Worm (Caenorhabditis elegans) whole organism, L4 larva: Measurements from ENCODE around the gene ceh-54.

Source experiments
- F10B5.3 ChIP-seq: sonication (generic microtip); optimal IDR thresholded peaks from 2 replicates; lab custom pipeline; 2016; ENCODE audit warnings: mild to moderate bottlenecking, missing genetic modification characterization, missing compliant biosample characterization
- F26F4.8 ChIP-seq: fragments of 200-800 bp; sonication (Bioruptor generic); conservative IDR thresholded peaks from 2 replicates; pipeline ENCODE4 v1.3.6; 2022; ENCODE audit warnings: missing genetic modification characterization, missing compliant biosample characterization
- F44E2.7 ChIP-seq: fragments of 200-800 bp; sonication (Bioruptor generic); IDR thresholded peaks from 2 replicates; pipeline ENCODE4 v2.1.2; 2022; ENCODE audit warnings: missing genetic modification characterization, missing compliant biosample characterization
- F49E8.2 ChIP-seq: sonication (generic microtip); optimal IDR thresholded peaks from 2 replicates; lab custom pipeline; 2016; ENCODE audit warnings: missing compliant biosample characterization, mild to moderate bottlenecking, missing genetic modification characterization, borderline replicate concordance
- T20F7.1 ChIP-seq: fragments of 200-800 bp; sonication (Bioruptor generic); optimal IDR thresholded peaks from 2 replicates; lab custom pipeline; 2018; ENCODE audit warnings: mild to moderate bottlenecking, missing genetic modification characterization, missing compliant biosample characterization
- T26A8.4 ChIP-seq: fragments of 200-800 bp; sonication (Bioruptor generic); IDR thresholded peaks from 2 replicates; pipeline ENCODE4 v1.3.6; 2022; ENCODE audit warnings: missing genetic modification characterization, missing compliant biosample characterization
- Y48G9A.11 ChIP-seq: fragments of 200-800 bp; sonication (Bioruptor generic); IDR thresholded peaks from 2 replicates; pipeline ENCODE4 v1.3.6; 2022; ENCODE audit warnings: missing genetic modification reagents, missing genetic modification characterization, missing compliant biosample characterization
- Y75B8A.6 ChIP-seq: fragments of 200-800 bp; sonication (Bioruptor generic); IDR thresholded peaks from 2 replicates; pipeline ENCODE4 v1.3.6; 2022; ENCODE audit warnings: missing genetic modification reagents, missing genetic modification characterization, missing compliant biosample characterization
- aha-1 ChIP-seq: fragments of 150-350 bp; peaks from one replicate; lab custom pipeline; 2014; ENCODE audit warnings: missing biosample characterization, missing genetic modification characterization
- aly-2 ChIP-seq: sonication (generic microtip); optimal IDR thresholded peaks from 2 replicates; lab custom pipeline; 2018; ENCODE audit warnings: missing biosample characterization, missing genetic modification characterization
- ceh-20 ChIP-seq: fragments of 200-800 bp; sonication (Bioruptor generic); IDR thresholded peaks from 2 replicates; pipeline ENCODE4 v1.3.6; 2022; ENCODE audit warnings: missing genetic modification reagents, missing genetic modification characterization, missing compliant biosample characterization
- ceh-44 ChIP-seq: fragments of 200-800 bp; sonication (Bioruptor generic); IDR thresholded peaks from 2 replicates; pipeline ENCODE4 v1.3.6; 2022; ENCODE audit warnings: missing genetic modification reagents, missing genetic modification characterization, missing compliant biosample characterization
- ceh-62 ChIP-seq: sonication (generic microtip); optimal IDR thresholded peaks from 2 replicates; lab custom pipeline; 2017; ENCODE audit warnings: missing biosample characterization, missing genetic modification characterization
- ceh-82 ChIP-seq: sonication (generic microtip); optimal IDR thresholded peaks from 2 replicates; lab custom pipeline; 2017; ENCODE audit warnings: missing biosample characterization, missing genetic modification characterization
- cey-2 ChIP-seq: sonication (generic microtip); optimal IDR thresholded peaks from 3 replicates; lab custom pipeline; 2017; ENCODE audit warnings: missing genetic modification characterization, mild to moderate bottlenecking, missing compliant biosample characterization, antibody characterized with exemption, borderline replicate concordance; ENCODE audit not compliant: insufficient read depth
- ctbp-1 ChIP-seq: fragments of 200-800 bp; sonication (Bioruptor generic); IDR thresholded peaks from 2 replicates; pipeline ENCODE4 v1.3.6; 2022; ENCODE audit warnings: missing genetic modification reagents, missing genetic modification characterization, missing compliant biosample characterization
- daf-16 ChIP-seq, 3 experiments: sonication (generic microtip); optimal IDR thresholded peaks; 2 replicates each; lab custom pipeline; 2016 to 2017; ENCODE audit warnings: missing genetic modification characterization in 3 of 3, missing genetic modification reagents in 3 of 3, mild to moderate bottlenecking in 2 of 3, missing compliant biosample characterization in 2 of 3, missing biosample characterization in 1 of 3, moderate library complexity in 1 of 3
- daf-19 ChIP-seq: fragments of 200-800 bp; sonication (Bioruptor generic); conservative IDR thresholded peaks from 2 replicates; pipeline ENCODE4 v1.3.6; 2022; ENCODE audit warnings: missing genetic modification characterization, missing compliant biosample characterization
- daf-8 ChIP-seq: fragments of 200-800 bp; sonication (Bioruptor generic); IDR thresholded peaks from 2 replicates; pipeline ENCODE4 v1.3.6; 2022; ENCODE audit warnings: missing genetic modification characterization, missing compliant biosample characterization
- dmd-8 ChIP-seq: fragments of 200-800 bp; sonication (Bioruptor generic); IDR thresholded peaks from 2 replicates; pipeline ENCODE4 v1.3.6; 2022; ENCODE audit warnings: missing genetic modification characterization, missing compliant biosample characterization
- dpl-1 ChIP-seq: fragments of 150-350 bp; optimal IDR thresholded peaks from 2 replicates; lab custom pipeline; 2014; ENCODE audit warnings: missing biosample characterization, missing genetic modification reagents, missing genetic modification characterization
- duxl-1 ChIP-seq: sonication (generic microtip); optimal IDR thresholded peaks from 2 replicates; lab custom pipeline; 2016; ENCODE audit warnings: mild to moderate bottlenecking, missing genetic modification characterization, moderate library complexity, missing compliant biosample characterization; ENCODE audit not compliant: poor library complexity
- egl-27 ChIP-seq: sonication (generic microtip); optimal IDR thresholded peaks from 3 replicates; lab custom pipeline; 2017; ENCODE audit warnings: missing biosample characterization, missing genetic modification reagents, missing genetic modification characterization
- hif-1 ChIP-seq, 2 experiments: sonication (generic microtip); optimal IDR thresholded peaks; 2 replicates each; lab custom pipeline; 2016 to 2017; ENCODE audit warnings: missing compliant biosample characterization in 2 of 2, missing genetic modification characterization in 2 of 2, missing genetic modification reagents in 2 of 2, missing genotype in 2 of 2, mild to moderate bottlenecking in 1 of 2
- hlh-30 ChIP-seq: sonication (generic microtip); optimal IDR thresholded peaks from 2 replicates; lab custom pipeline; 2017; ENCODE audit warnings: antibody characterized with exemption, mild to moderate bottlenecking, missing genetic modification characterization, missing compliant biosample characterization; ENCODE audit not compliant: insufficient read depth
- hmg-1.1 ChIP-seq: fragments of 200-800 bp; sonication (Bioruptor generic); IDR thresholded peaks from 2 replicates; pipeline ENCODE4 v1.3.6; 2022; ENCODE audit warnings: missing genetic modification reagents, missing genetic modification characterization, missing compliant biosample characterization
- jun-1 ChIP-seq: fragments of 150-350 bp; optimal IDR thresholded peaks from 2 replicates; lab custom pipeline; 2014; ENCODE audit warnings: missing biosample characterization, missing genetic modification reagents, missing genetic modification characterization
- lim-7 ChIP-seq: fragments of 200-800 bp; sonication (Bioruptor generic); IDR thresholded peaks from 2 replicates; pipeline ENCODE4 v1.3.6; 2022; ENCODE audit warnings: missing genetic modification characterization, missing compliant biosample characterization
- lin-13 ChIP-seq: fragments of 150-350 bp; optimal IDR thresholded peaks from 2 replicates; lab custom pipeline; 2014; ENCODE audit warnings: missing biosample characterization, missing genetic modification reagents, missing genetic modification characterization
- lin-15B ChIP-seq: fragments of 150-350 bp; sonication (generic microtip); optimal IDR thresholded peaks from 3 replicates; lab custom pipeline; 2014; ENCODE audit warnings: missing biosample characterization, missing genetic modification characterization
- lin-39 ChIP-seq: fragments of 150-350 bp; optimal IDR thresholded peaks from 2 replicates; lab custom pipeline; 2014; ENCODE audit warnings: missing biosample characterization, missing genetic modification reagents, missing genetic modification characterization
- madf-5 ChIP-seq, 2 experiments: fragments of 200-800 bp; sonication (Bioruptor generic); IDR thresholded peaks; 2 replicates each; pipeline ENCODE4 v1.3.6; 2022; ENCODE audit warnings: missing compliant biosample characterization in 2 of 2, missing genetic modification characterization in 2 of 2
- mdl-1 ChIP-seq, 2 experiments: fragments of 150-350 bp in 1 of 2; sonication (generic microtip) in 1 of 2; optimal IDR thresholded peaks; 2 replicates each; lab custom pipeline; 2014 to 2017; ENCODE audit warnings: missing biosample characterization in 2 of 2, missing genetic modification characterization in 2 of 2
- mdt-29 ChIP-seq: fragments of 200-800 bp; sonication (Bioruptor generic); IDR thresholded peaks from 2 replicates; pipeline ENCODE4 v1.3.6; 2022; ENCODE audit warnings: missing genetic modification reagents, missing genetic modification characterization, missing compliant biosample characterization
- nhr-237 ChIP-seq: sonication (generic microtip); optimal IDR thresholded peaks from 2 replicates; lab custom pipeline; 2017; ENCODE audit warnings: missing biosample characterization, missing genetic modification characterization
- nhr-25 ChIP-seq: sonication (generic microtip); optimal IDR thresholded peaks from 2 replicates; lab custom pipeline; 2017; ENCODE audit warnings: missing genetic modification characterization, mild to moderate bottlenecking, missing compliant biosample characterization, antibody characterized with exemption, moderate library complexity, borderline replicate concordance; ENCODE audit not compliant: insufficient read depth
- nhr-41 ChIP-seq: fragments of 200-800 bp; sonication (Bioruptor generic); IDR thresholded peaks from 2 replicates; pipeline ENCODE4 v1.3.6; 2022; ENCODE audit warnings: missing genetic modification reagents, missing genetic modification characterization, missing compliant biosample characterization
- nhr-6 ChIP-seq: fragments of 150-350 bp; optimal IDR thresholded peaks from 2 replicates; lab custom pipeline; 2014; ENCODE audit warnings: missing biosample characterization, missing genetic modification characterization
- pha-4 ChIP-seq, 2 experiments: fragments of 150-350 bp in 1 of 2; fragments of 200-800 bp in 1 of 2; sonication (Bioruptor generic) in 1 of 2; IDR thresholded peaks in 1 of 2; optimal IDR thresholded peaks in 1 of 2; 2 replicates each; pipeline versions ENCODE4 v1.3.6 to Lab custom; 2014 to 2022; ENCODE audit warnings: missing genetic modification characterization in 2 of 2, missing genetic modification reagents in 2 of 2, missing biosample characterization in 1 of 2, missing compliant biosample characterization in 1 of 2
- php-3 ChIP-seq: fragments of 200-800 bp; sonication (Bioruptor generic); IDR thresholded peaks from 2 replicates; pipeline ENCODE4 v1.3.6; 2022; ENCODE audit warnings: missing genetic modification reagents, missing genetic modification characterization, missing compliant biosample characterization
- snpc-1.2 ChIP-seq: fragments of 200-800 bp; sonication (Bioruptor generic); IDR thresholded peaks from 2 replicates; pipeline ENCODE4 v1.3.6; 2022; ENCODE audit warnings: missing genetic modification reagents, missing genetic modification characterization, missing compliant biosample characterization
- snpc-4 ChIP-seq: fragments of 150-350 bp; optimal IDR thresholded peaks from 2 replicates; lab custom pipeline; 2014; ENCODE audit warnings: missing biosample characterization, missing genetic modification characterization
- spr-3 ChIP-seq: fragments of 200-800 bp; sonication (Bioruptor generic); optimal IDR thresholded peaks from 2 replicates; lab custom pipeline; 2018; ENCODE audit warnings: mild to moderate bottlenecking, missing genetic modification characterization, missing compliant biosample characterization
- unc-39 ChIP-seq: sonication (generic microtip); optimal IDR thresholded peaks from 2 replicates; lab custom pipeline; 2017; ENCODE audit warnings: missing biosample characterization, missing genetic modification characterization
- unc-62 ChIP-seq, 3 experiments: fragments of 150-350 bp in 1 of 3; sonication (generic microtip); optimal IDR thresholded peaks in 2 of 3; peaks in 1 of 3; 1 replicate in 1 of 3; 2 replicates in 2 of 3; lab custom pipeline; 2014 to 2017; ENCODE audit warnings: missing biosample characterization in 3 of 3, missing genetic modification characterization in 3 of 3, missing genetic modification reagents in 3 of 3, missing genotype in 1 of 3
- zfp-3 ChIP-seq: fragments of 200-800 bp; sonication (Bioruptor generic); conservative IDR thresholded peaks from 2 replicates; pipeline ENCODE4 v1.3.6; 2022; ENCODE audit warnings: missing genetic modification reagents, missing genetic modification characterization, missing compliant biosample characterization
- ztf-11 ChIP-seq: fragments of 150-350 bp; optimal IDR thresholded peaks from 2 replicates; lab custom pipeline; 2014; ENCODE audit warnings: missing biosample characterization, missing genetic modification characterization
- ztf-7 ChIP-seq: fragments of 150-350 bp; optimal IDR thresholded peaks from 2 replicates; lab custom pipeline; 2014; ENCODE audit warnings: missing biosample characterization, missing genetic modification characterization

The ceh-54 gene

DNA sequence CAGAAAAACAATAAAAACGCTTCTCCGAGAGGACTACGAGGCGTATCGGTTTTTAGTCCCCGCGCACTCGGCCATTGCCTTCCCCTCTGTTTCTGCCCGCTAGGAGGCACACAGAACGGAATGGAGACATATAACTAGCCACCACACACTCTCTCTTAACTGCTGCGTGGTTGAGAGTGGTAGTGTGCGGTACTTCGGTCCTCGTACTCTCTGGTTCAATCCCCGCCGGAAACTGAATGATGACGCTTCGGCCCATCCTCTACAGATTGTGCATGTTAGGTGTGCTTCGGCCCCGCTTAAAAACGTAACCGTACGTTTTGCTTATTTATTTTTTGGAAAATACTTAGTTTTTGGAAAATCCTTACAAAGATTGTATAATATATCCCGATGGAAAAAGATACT lies 13.6 kb upstream of the ceh-54 start, which contains the start of gene T13C5.6 (continued):
- 0 out of 2 replicates have a peak, but pooled peaks have one; percentile 72 for TF ChIP-seq Y75B8A.6 (GFP tag; lab: Robert Waterston, UW)
- peak; percentile 79 for TF ChIP-seq hlh-30 (tag; lab: Kevin White, UChicago)
- peak; percentile 68 for TF ChIP-seq F10B5.3
- peak; percentile 85 for TF ChIP-seq zfp-3 (GFP tag; lab: Robert Waterston, UW)
- TF ChIP-seq unc-62 (GFP tag; optimal IDR thresholded peaks at IDR 0.05 in 1 of 2; lab: Kevin White, UChicago): peak in 1 of 2 experiments; percentile 12
- no peak for TF ChIP-seq unc-62 (tag; optimal IDR thresholded peaks at IDR 0.05; lab: Kevin White, UChicago)
- peak; percentile 95 for TF ChIP-seq ctbp-1
- TF ChIP-seq cey-2 (tag; lab: Kevin White, UChicago): no peak
- peak; percentile 71 to 94 for TF ChIP-seq daf-16 (GFP tag; optimal IDR thresholded peaks at IDR 0.05; lab: Kevin White, UChicago)
- peak; percentile 81 for TF ChIP-seq daf-16 (tag; optimal IDR thresholded peaks at IDR 0.05; lab: Kevin White, UChicago)
- TF ChIP-seq T20F7.1 (GFP tag; lab: Kevin White, UChicago): peak; percentile 75
- TF ChIP-seq nhr-237 (tag; lab: Kevin White, UChicago): no peak
- peak; percentile 83 for TF ChIP-seq lim-7 (GFP tag; lab: Robert Waterston, UW)
- TF ChIP-seq dmd-8 (GFP tag; lab: Robert Waterston, UW): peak; percentile 83; the same call in 1 of the 2 replicates
- peak; percentile 73 for TF ChIP-seq daf-19 (GFP tag; lab: Robert Waterston, UW)
- TF ChIP-seq F49E8.2 (tag; lab: Kevin White, UChicago): peak; percentile 60
- peak; percentile 87 for TF ChIP-seq mdt-29 (GFP tag; lab: Robert Waterston, UW)
- TF ChIP-seq nhr-25: peak; percentile 50
- peak; percentile 81 for TF ChIP-seq php-3 (GFP tag; lab: Robert Waterston, UW)
- TF ChIP-seq mdl-1 (tag; optimal IDR thresholded peaks at IDR 0.05; lab: Kevin White, UChicago): peak in 1 of 2 experiments; percentile 74
- no peak for TF ChIP-seq egl-27 (tag; lab: Kevin White, UChicago)
- peak; percentile 92 for TF ChIP-seq nhr-6 (tag; lab: Kevin White, UChicago)
- TF ChIP-seq hif-1 (tag; optimal IDR thresholded peaks at IDR 0.05; lab: Kevin White, UChicago): peak; percentile 59 to 93
- peak; percentile 84; the same call in 1 of the 2 replicates for TF ChIP-seq F44E2.7
- TF ChIP-seq unc-39: no peak
- TF ChIP-seq ceh-20 (GFP tag; lab: Robert Waterston, UW): peak; percentile 94
- peak; percentile 6 for TF ChIP-seq ceh-82 (tag; lab: Kevin White, UChicago)
- peak; percentile 70 for TF ChIP-seq Y48G9A.11 (GFP tag; lab: Robert Waterston, UW)
- TF ChIP-seq aly-2: no peak
- TF ChIP-seq ztf-11 (tag; lab: Kevin White, UChicago): no peak
- peak; percentile 80 for TF ChIP-seq jun-1
- no peak for TF ChIP-seq lin-15B (tag; lab: Kevin White, UChicago)
- peak; percentile 79; the same call in 1 of the 2 replicates for TF ChIP-seq ceh-44 (GFP tag; lab: Robert Waterston, UW)
- TF ChIP-seq lin-39 (tag; lab: Kevin White, UChicago): no peak
- peak; percentile 98 for TF ChIP-seq hmg-1.1 (GFP tag; lab: Robert Waterston, UW)
- TF ChIP-seq duxl-1 (tag; lab: Kevin White, UChicago): peak; percentile 81
- TF ChIP-seq snpc-1.2: peak; percentile 63
- TF ChIP-seq T26A8.4 (GFP tag; lab: Robert Waterston, UW): peak; percentile 94
- TF ChIP-seq F26F4.8: peak; percentile 85
- peak; percentile 64 for TF ChIP-seq dpl-1 (GFP tag; lab: Kevin White, UChicago)
- no peak for TF ChIP-seq ceh-62 (tag; lab: Kevin White, UChicago)
- TF ChIP-seq aha-1: peak; percentile 100
- TF ChIP-seq spr-3 (GFP tag; lab: Kevin White, UChicago): peak; percentile 89
- TF ChIP-seq pha-4 (GFP tag; IDR thresholded peaks at IDR 0.05; lab: Robert Waterston, UW): peak; percentile 92
- TF ChIP-seq pha-4 (tag; optimal IDR thresholded peaks at IDR 0.05; lab: Kevin White, UChicago): peak; percentile 9
- peak; percentile 92 for TF ChIP-seq lin-13 (GFP tag; lab: Kevin White, UChicago)
- no peak for TF ChIP-seq snpc-4 (tag; lab: Kevin White, UChicago)
- TF ChIP-seq madf-5 (GFP tag; IDR thresholded peaks at IDR 0.05; lab: Robert Waterston, UW): peak; percentile 89 to 95; a peak in 3 of 4 replicates
- peak; percentile 67; the same call in 1 of the 2 replicates for TF ChIP-seq nhr-41 (GFP tag; lab: Robert Waterston, UW)
- peak; percentile 87 for TF ChIP-seq ztf-7 (tag; lab: Kevin White, UChicago)
- TF ChIP-seq daf-8 (GFP tag; lab: Robert Waterston, UW): 0 out of 2 replicates have a peak, but pooled peaks have one; percentile 27
